Worm (Caenorhabditis elegans) whole organism, L4/young adult: Measurements from ENCODE around the gene nstp-8.

ENCODE experiments used
- W03F9.2 ChIP-seq: fragments of 150-350 bp; optimal IDR thresholded peaks from 2 replicates; lab custom pipeline; 2014; ENCODE audit warnings: missing biosample characterization, missing genetic modification characterization
- dao-5 ChIP-seq: sonication (generic microtip); optimal IDR thresholded peaks from 2 replicates; lab custom pipeline; 2016; ENCODE audit warnings: missing genotype, missing genetic modification characterization, moderate library complexity, missing compliant biosample characterization
- him-1 ChIP-seq: sonication (generic microtip); optimal IDR thresholded peaks from 2 replicates; lab custom pipeline; 2016; ENCODE audit warnings: missing genotype, missing genetic modification reagents, missing genetic modification characterization, missing compliant biosample characterization

nstp-8 gene

DNA sequence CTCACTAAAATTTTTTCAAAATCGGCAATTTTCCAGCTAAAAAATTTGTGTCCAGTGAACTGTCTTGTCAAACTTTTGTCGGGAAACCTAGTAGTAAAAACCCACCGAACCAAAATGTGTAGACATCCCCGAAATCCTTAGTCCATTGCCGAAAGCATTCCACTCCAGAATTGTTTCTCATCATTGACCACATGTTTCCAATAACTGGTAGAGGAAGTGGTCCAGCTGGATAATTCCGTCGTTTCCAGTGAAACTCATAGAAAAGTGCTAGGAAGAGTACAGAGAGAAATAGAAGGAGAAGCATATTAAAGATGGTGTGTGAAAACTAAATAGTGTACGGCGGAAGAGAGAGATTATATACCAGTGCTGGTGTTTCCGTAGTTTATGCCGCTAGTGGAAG, 11.4 kb upstream of the nstp-8 start, which contains the start of gene cyp-33C12:
cyp-33C12 (minus strand) TSS at position 321 of the 400 bp plus-strand sequence.
- TF ChIP-seq him-1 (tag; lab: Kevin White, UChicago) (no peak), W03F9.2 (tag; lab: Kevin White, UChicago) (no peak), dao-5 (tag; lab: Kevin White, UChicago) (no peak)

DNA sequence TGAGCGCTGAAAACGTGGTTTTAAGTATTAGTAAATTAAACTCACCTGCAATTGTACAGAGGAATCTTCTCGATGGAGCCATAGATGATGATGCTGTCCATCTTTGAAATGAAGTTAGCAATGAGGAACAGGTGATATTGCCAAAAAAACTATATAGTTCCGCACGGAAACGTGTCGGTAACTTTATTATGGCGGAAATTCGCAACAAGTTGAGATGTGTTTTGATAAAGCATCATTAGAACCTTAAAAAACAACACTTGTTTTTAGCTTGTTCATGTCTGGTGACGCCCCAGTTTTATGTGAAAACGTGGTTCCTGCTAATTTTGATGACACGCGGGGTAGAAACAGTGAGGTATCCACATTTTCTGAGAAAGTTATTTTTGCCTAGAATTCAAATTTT, 9.3 kb upstream of the nstp-8 start, which contains the start of gene srt-40:
srt-40 (minus strand) TSS at position 101 of the 400 bp plus-strand sequence.
- TF ChIP-seq dao-5 (tag; lab: Kevin White, UChicago) = no peak
- TF ChIP-seq him-1 (tag; lab: Kevin White, UChicago) = no peak
- TF ChIP-seq W03F9.2 (tag; lab: Kevin White, UChicago) = no peak

DNA sequence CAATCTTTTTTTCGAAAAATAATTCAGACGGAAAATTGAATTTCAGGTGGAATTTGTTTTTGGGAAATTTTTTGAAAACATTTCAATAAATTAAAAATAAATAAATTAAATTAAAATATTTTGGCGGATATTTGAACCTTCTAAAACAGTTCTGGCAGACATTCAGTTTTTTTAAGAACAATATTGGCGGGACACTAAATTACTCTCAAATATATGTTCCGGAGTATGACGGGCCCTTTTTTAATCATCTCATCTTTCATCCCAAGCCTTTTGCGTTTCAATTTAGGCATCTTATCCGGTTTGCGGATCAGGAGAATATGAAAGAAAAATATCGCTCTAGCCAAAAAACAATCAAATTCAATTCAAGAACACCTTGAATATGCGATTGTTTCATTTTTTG, 8.7 kb upstream of the nstp-8 start, which contains the start of gene svh-11:
svh-11 (plus strand) TSS at position 301 of the 400 bp plus-strand sequence.
- TF ChIP-seq dao-5 (tag; lab: Kevin White, UChicago) = no peak
- no peak for TF ChIP-seq W03F9.2 (tag; lab: Kevin White, UChicago)
- TF ChIP-seq him-1 (tag; lab: Kevin White, UChicago) = no peak

DNA sequence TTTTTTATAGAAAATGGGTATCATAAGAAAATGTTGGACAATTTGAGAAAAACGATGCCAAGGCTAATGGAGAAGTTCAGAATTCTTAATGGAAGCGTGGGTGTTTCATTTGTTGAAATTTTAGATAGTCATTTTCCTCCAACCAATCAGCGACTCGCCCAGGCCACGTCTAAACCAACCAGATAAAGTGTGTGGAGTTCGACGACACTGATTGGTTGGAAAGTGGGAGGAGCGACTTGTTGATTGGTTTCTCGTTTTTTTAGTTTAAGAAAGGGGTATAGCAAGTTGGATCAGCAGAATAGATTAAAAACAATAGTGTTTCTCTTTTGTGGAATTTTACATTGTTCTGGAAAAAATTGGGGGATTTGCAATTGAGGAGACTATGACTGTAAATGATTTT, 7.9 kb upstream of the nstp-8 start:
- TF ChIP-seq W03F9.2 (tag; lab: Kevin White, UChicago) (no peak), him-1 (tag; lab: Kevin White, UChicago) (no peak), dao-5 (tag; lab: Kevin White, UChicago) (no peak)

DNA sequence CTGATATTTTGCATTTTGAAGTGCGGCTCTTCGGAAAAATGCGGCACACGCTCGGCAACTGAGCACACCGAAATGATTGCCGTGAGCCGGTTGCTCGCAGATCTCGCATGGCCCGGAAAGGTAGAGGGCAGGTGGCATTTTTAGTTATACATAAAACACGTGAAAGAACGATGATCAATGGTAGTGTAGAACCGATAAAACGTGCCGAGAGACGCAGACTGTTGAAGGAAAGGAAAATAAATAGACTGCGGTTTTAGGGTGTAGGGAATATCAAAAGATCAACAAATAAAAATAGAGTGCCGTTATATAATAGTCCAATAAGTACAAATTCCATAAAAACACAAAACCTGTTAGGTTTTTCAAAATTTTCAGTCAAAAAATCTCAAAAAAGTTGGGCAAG, 3.5 kb upstream of the nstp-8 start, which contains the start of gene nhr-133:
nhr-133 (minus strand) TSS at position 183 of the 400 bp plus-strand sequence.
- TF ChIP-seq W03F9.2 (tag; lab: Kevin White, UChicago) = no peak
- no peak for TF ChIP-seq him-1 (tag; lab: Kevin White, UChicago)
- TF ChIP-seq dao-5 (tag; lab: Kevin White, UChicago) = no peak

DNA sequence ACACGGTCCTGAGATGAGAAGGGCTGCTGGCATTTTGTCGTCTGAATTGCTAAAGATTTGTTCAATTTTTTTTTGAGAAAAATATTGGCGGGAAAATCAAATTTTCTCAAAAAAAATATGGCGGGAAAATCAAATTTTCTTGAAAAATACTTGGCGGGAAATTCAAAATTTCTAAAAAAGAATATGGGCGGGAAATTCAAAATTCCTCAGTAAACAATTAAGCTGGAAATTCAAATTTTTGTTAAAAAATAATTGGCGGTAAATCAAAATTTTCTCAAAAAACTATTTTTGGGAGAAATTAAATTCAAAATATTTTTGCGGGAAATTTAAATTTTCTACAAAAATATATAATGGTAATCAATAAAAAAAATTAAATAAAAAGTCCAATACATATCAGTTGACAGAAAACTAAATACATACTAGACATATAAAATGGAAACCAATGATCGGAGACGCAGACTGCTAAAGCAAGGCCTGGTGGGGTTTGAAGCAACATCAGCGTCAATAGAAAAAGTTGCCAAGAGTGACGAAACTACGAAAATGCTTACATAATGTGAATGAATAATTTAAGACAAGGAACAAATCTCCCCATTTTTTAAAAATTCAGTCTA, 919 bp upstream of the nstp-8 start, which contains the start of gene nhr-184:
nhr-184 (minus strand) TSS at position 51 of the 611 bp plus-strand sequence.
- TF ChIP-seq W03F9.2 (tag; lab: Kevin White, UChicago) (peak; percentile 33), dao-5 (tag; lab: Kevin White, UChicago) (no peak)

DNA sequence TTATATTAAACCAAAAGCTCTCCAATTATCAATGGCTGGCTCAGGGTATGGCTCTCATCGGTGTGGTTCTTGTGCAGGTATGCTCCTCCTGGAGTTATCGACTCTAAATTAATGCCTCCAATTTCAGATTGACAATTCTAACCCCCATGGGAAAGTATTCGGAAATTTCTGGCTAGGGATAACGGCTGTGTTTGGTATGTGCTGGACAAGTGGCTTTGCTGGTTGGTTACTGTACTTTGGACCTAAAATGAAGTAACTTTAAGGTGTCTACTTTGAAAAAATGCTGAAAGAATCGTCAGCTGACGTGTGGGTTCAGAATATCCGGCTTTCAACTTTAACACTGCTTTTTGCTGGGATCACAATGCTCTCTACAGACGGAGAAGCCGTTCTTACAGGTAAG, 1.5 kb downstream of the nstp-8 start:
- TF ChIP-seq him-1 (tag; lab: Kevin White, UChicago) (no peak), dao-5 (tag; lab: Kevin White, UChicago) (no peak), W03F9.2 (tag; lab: Kevin White, UChicago) (no peak)

DNA sequence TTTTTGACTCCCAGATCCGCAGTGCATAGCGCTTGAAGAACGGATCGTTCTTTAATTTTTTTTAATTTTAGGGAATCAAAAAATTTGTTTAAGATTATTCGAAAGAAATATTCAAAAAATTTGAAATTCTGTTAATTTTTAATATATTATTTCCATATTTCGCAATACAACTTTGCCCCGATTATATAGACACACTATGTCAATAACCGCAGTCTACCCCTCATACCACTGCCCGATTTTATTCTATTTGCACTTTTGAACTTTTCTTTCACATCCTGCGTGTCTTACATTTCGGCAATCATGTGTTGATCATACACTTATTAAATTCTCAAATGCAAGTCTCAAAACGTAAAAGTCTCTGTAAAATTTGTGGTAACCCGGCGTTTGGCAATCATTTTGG, 3.4 kb downstream of the nstp-8 start, which contains the start of gene nhr-56:
nhr-56 (plus strand) TSS at position 202 of the 400 bp plus-strand sequence.
- no peak for TF ChIP-seq dao-5 (tag; lab: Kevin White, UChicago)
- TF ChIP-seq him-1 (tag; lab: Kevin White, UChicago) = no peak
- TF ChIP-seq W03F9.2 (tag; lab: Kevin White, UChicago) = no peak

DNA sequence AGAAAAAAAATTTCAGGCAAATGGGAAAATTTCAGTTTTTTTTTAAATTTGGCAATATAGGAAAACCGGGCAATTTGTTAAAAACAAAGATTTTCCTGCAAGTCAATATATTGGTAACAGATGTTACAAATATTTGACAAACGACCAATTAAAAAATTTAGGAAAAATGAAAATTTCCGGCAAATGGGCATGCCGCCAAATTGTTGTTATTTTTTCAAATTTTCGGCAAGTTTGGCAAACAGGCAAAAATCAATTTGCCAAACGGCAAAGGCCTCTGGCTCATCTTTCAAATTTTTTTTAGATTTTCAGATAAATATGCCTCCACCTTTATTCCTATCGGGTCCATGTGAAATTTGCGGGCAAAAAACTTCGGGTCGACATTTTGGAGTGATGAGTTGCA, 6.3 kb downstream of the nstp-8 start, which contains the start of gene nhr-128:
nhr-128 (plus strand) TSS at position 301 of the 400 bp plus-strand sequence.
- no peak for TF ChIP-seq W03F9.2 (tag; lab: Kevin White, UChicago)
- no peak for TF ChIP-seq him-1 (tag; lab: Kevin White, UChicago)
- no peak for TF ChIP-seq dao-5 (tag; lab: Kevin White, UChicago)

DNA sequence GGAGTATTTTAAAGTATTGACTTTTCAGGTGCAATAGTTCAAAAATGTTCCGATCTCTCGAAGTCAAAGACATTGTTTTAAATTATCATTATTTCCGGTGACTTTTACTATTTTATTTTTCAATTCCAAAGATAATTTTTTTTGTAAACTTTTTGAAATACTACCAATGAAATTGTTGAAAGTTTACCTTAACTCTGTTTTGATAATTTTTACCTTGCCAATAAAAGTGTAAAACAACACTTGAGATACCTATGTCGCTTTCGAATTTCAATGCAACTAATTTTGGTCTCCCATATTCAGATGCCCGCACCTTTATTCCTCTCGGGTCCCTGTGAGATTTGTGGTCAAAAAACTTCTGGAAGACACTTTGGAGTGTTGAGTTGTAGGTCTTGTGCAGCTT, 9.7 kb downstream of the nstp-8 start, which contains the start of gene nhr-103:
nhr-103 (plus strand) TSS at position 301 of the 400 bp plus-strand sequence.
- TF ChIP-seq dao-5 (tag; lab: Kevin White, UChicago) = no peak
- no peak for TF ChIP-seq him-1 (tag; lab: Kevin White, UChicago)

DNA sequence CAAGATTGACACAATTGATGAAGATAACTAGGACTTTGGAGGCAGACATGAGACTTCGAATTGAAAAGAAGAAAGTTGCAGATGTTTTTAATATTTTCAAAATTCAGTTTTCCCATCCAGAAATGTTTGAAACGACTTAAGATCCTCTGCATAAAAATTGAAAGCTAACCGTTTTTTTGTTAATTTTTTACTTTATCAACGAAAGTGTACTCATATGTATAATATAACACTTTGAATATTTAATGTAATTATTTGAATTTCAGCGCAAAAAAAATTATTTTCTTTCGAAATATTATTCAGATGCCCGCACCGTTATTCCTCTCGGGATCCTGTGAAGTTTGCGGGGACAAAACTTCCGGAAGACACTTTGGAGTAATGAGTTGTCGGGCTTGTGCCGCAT, 11.5 kb downstream of the nstp-8 start, which contains the start of gene nhr-18:
nhr-18 (plus strand) TSS at position 301 of the 400 bp plus-strand sequence.
- TF ChIP-seq dao-5 (tag; lab: Kevin White, UChicago) (no peak), W03F9.2 (tag; lab: Kevin White, UChicago) (no peak), him-1 (tag; lab: Kevin White, UChicago) (no peak)

DNA sequence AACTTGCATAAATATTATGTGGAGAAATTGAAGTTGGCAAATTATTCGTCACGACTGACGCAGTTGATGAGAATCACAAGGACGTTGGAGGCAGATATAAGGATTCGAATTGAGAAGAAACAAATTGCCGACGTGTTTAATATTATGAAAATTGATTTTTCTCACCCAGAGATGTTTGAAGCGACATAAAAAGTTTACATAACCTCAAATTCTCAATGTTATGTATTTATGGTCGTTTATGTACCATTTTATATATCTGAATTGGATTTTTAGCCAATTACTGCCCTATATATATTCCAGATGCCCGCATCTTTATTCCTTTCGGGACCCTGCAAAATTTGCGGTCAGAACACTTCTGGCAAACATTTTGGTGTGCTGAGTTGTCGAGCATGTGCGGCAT, 13.3 kb downstream of the nstp-8 start, which contains the start of gene nhr-126:
nhr-126 (plus strand) TSS at position 301 of the 400 bp plus-strand sequence.
- TF ChIP-seq W03F9.2 (tag; lab: Kevin White, UChicago) (no peak), him-1 (tag; lab: Kevin White, UChicago) (no peak), dao-5 (tag; lab: Kevin White, UChicago) (no peak)

DNA sequence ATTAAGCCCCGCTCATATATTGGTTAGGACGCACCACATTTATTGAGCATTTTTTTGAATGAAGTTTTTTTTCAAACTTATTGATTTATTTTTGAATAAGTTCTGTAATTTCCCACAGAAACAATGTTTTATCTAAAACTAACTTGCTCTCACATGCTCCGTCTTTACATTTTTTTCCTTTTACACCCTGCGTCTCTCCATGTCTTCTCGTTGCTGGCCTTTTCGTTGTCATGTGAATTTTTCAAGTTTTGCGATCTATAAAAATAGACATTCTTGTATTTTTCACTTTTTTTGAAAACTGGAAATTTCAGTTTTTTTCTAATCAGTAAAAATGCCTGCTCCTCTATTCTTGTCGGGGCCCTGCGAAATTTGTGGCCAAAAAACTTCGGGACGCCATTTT, 15.5 kb downstream of the nstp-8 start, which contains the start of gene nhr-134:
nhr-134 (plus strand) TSS at position 312 of the 400 bp plus-strand sequence.
- TF ChIP-seq dao-5 (tag; lab: Kevin White, UChicago) = no peak
- TF ChIP-seq him-1 (tag; lab: Kevin White, UChicago) = no peak
- no peak for TF ChIP-seq W03F9.2 (tag; lab: Kevin White, UChicago)
